Fruit fly (Drosophila melanogaster): ENCODE data around the gene HIP.
A peak's percentile ranks its signal among the peaks of the same experiment; 100 is the strongest.

HIP gene

dm6 chrX:3780884-3781283, 18.1 kb upstream of the HIP start (continued):
- no peak for TF ChIP-seq CG2129 (GFP tag; IDR thresholded peaks at IDR 0.05; ENCODE audit: partially characterized antibody)
- no peak for TF ChIP-seq knrl (GFP tag; IDR thresholded peaks at IDR 0.05; ENCODE audit: partially characterized antibody)
- TF ChIP-seq Asciz (GFP tag; optimal IDR thresholded peaks at IDR 0.05) = no peak
- no peak for TF ChIP-seq CG2678 (tag; optimal IDR thresholded peaks at IDR 0.05)
- peak; percentile 55 to 57 for TF ChIP-seq Trl (optimal IDR thresholded peaks at IDR 0.05)
- TF ChIP-seq Trl (GFP tag; optimal IDR thresholded peaks at IDR 0.05) = peak; percentile 75
- TF ChIP-seq tll (GFP tag; optimal IDR thresholded peaks at IDR 0.05) = peak in 1 of 2 experiments; percentile 4
- peak; percentile 95 for TF ChIP-seq CG6175 (GFP tag; IDR thresholded peaks at IDR 0.05)
- peak; percentile 99 for TF ChIP-seq psq (GFP tag; optimal IDR thresholded peaks at IDR 0.05)
- TF ChIP-seq CG4617 (GFP tag; optimal IDR thresholded peaks at IDR 0.05; ENCODE audit: borderline replicate concordance) = no peak
- peak; percentile 48 for TF ChIP-seq Lhr (GFP tag; optimal IDR thresholded peaks at IDR 0.05)
- TF ChIP-seq Drgx (GFP tag; IDR thresholded peaks at IDR 0.05) = peak; percentile 44
- TF ChIP-seq Mes4 (GFP tag; optimal IDR thresholded peaks at IDR 0.05) = peak; percentile 33
- no peak for TF ChIP-seq CG9797 (GFP tag; optimal IDR thresholded peaks at IDR 0.05)
- TF ChIP-seq chm (GFP tag; IDR thresholded peaks at IDR 0.05) = peak; percentile 45; the same call in 1 of the 2 replicates
- TF ChIP-seq cg (GFP tag; optimal IDR thresholded peaks at IDR 0.05) = peak; percentile 81
- TF ChIP-seq rib (GFP tag; IDR thresholded peaks at IDR 0.05) = peak; percentile 89
- TF ChIP-seq CG10274 (GFP tag; optimal IDR thresholded peaks at IDR 0.05) = no peak
- TF ChIP-seq CkIIα-i1 (GFP tag; IDR thresholded peaks at IDR 0.05) = no peak
- TF ChIP-seq Bteb2 (GFP tag; optimal IDR thresholded peaks at IDR 0.05) = no peak
- TF ChIP-seq CG8359 (GFP tag; optimal IDR thresholded peaks at IDR 0.05; ENCODE audit: borderline replicate concordance) = no peak
- peak; percentile 93 for TF ChIP-seq CG1832 (GFP tag; optimal IDR thresholded peaks at IDR 0.05)
- no peak for TF ChIP-seq Usf (GFP tag; optimal IDR thresholded peaks at IDR 0.05)
- TF ChIP-seq CG7987 (GFP tag; optimal IDR thresholded peaks at IDR 0.05) = peak; percentile 38
- TF ChIP-seq dimm (GFP tag; IDR thresholded peaks at IDR 0.05) = no peak
- no peak for TF ChIP-seq Aef1 (GFP tag; IDR thresholded peaks at IDR 0.05)
- TF ChIP-seq HLHmδ (GFP tag; optimal IDR thresholded peaks at IDR 0.05) = peak; percentile 63
- TF ChIP-seq corto (GFP tag; optimal IDR thresholded peaks at IDR 0.05) = no peak
- peak; percentile 34 for TF ChIP-seq BEAF-32 (GFP tag; optimal IDR thresholded peaks at IDR 0.05)
- TF ChIP-seq schlank (tag; optimal IDR thresholded peaks at IDR 0.05) = no peak
- no peak for TF ChIP-seq Abd-B (GFP tag; optimal IDR thresholded peaks at IDR 0.05)
- TF ChIP-seq CG33557 (GFP tag; optimal IDR thresholded peaks at IDR 0.05) = no peak
- TF ChIP-seq chinmo (GFP tag; IDR thresholded peaks at IDR 0.05; ENCODE audit: partially characterized antibody) = peak; percentile 99
- no peak for TF ChIP-seq otp (GFP tag; IDR thresholded peaks at IDR 0.05)
- no peak for TF ChIP-seq Hr39 (optimal IDR thresholded peaks at IDR 0.05)
- TF ChIP-seq CG4707 (GFP tag; optimal IDR thresholded peaks at IDR 0.05) = no peak
- peak; percentile 10 for TF ChIP-seq CG15601 (tag; optimal IDR thresholded peaks at IDR 0.05)
- peak in 1 of 2 experiments; percentile 30 for TF ChIP-seq Pdp1 (GFP tag; optimal IDR thresholded peaks at IDR 0.05)
- TF ChIP-seq CG3995 (GFP tag; optimal IDR thresholded peaks at IDR 0.05) = no peak
- no peak for TF ChIP-seq slou (GFP tag; optimal IDR thresholded peaks at IDR 0.05)
- no peak for TF ChIP-seq ssp (GFP tag; IDR thresholded peaks at IDR 0.05)
- no peak for TF ChIP-seq fru (optimal IDR thresholded peaks at IDR 0.05)
- peak; percentile 52 for TF ChIP-seq CG12155 (GFP tag; optimal IDR thresholded peaks at IDR 0.05)
- no peak for TF ChIP-seq ap (GFP tag; IDR thresholded peaks at IDR 0.05)
- TF ChIP-seq CG13775 (GFP tag; optimal IDR thresholded peaks at IDR 0.05) = no peak
- peak; percentile 13 for TF ChIP-seq lilli (GFP tag; optimal IDR thresholded peaks at IDR 0.05)
- no peak for TF ChIP-seq pita (GFP tag; optimal IDR thresholded peaks at IDR 0.05)
- no peak for TF ChIP-seq CG15011 (GFP tag; optimal IDR thresholded peaks at IDR 0.05)
- TF ChIP-seq grau (tag; optimal IDR thresholded peaks at IDR 0.05) = peak; percentile 40
- peak; percentile 33 for TF ChIP-seq CG17829 (tag; optimal IDR thresholded peaks at IDR 0.05)
- peak; percentile 41; the same call in 1 of the 2 replicates for TF ChIP-seq ato (GFP tag; IDR thresholded peaks at IDR 0.05; ENCODE audit: partially characterized antibody)
